Worm (Caenorhabditis elegans) whole organism, L4 larva: ENCODE results near the gene Y70C5A.3.

Experiments
- ZK546.5 ChIP-seq, 2 experiments: sonication (generic microtip); optimal IDR thresholded peaks; 2 replicates each; lab custom pipeline; 2017; ENCODE audit warnings: missing biosample characterization in 2 of 2, missing genetic modification characterization in 2 of 2
- aly-2 ChIP-seq: sonication (generic microtip); optimal IDR thresholded peaks from 2 replicates; lab custom pipeline; 2018; ENCODE audit warnings: missing biosample characterization, missing genetic modification characterization
- attf-4 ChIP-seq: sonication (generic microtip); optimal IDR thresholded peaks from 3 replicates; lab custom pipeline; 2017; ENCODE audit warnings: missing biosample characterization, missing genetic modification characterization
- fos-1 ChIP-seq: fragments of 150-350 bp; optimal IDR thresholded peaks from 2 replicates; lab custom pipeline; 2014; ENCODE audit warnings: missing biosample characterization, missing genetic modification characterization
- lin-29 ChIP-seq: fragments of 200-800 bp; sonication (Bioruptor generic); IDR thresholded peaks from 2 replicates; pipeline ENCODE4 v1.3.6; 2022; ENCODE audit warnings: missing genetic modification reagents, missing genetic modification characterization, missing compliant biosample characterization
- nhr-77 ChIP-seq: fragments of 150-350 bp; optimal IDR thresholded peaks from 2 replicates; lab custom pipeline; 2014; ENCODE audit warnings: missing biosample characterization, missing genetic modification characterization
- rbr-2 ChIP-seq: sonication (generic microtip); optimal IDR thresholded peaks from 2 replicates; lab custom pipeline; 2016; ENCODE audit warnings: missing genotype, missing genetic modification characterization, missing compliant biosample characterization
- vab-7 ChIP-seq: fragments of 200-800 bp; sonication (Bioruptor generic); IDR thresholded peaks from 2 replicates; pipeline ENCODE4 v1.3.6; 2022; ENCODE audit warnings: missing genetic modification reagents, missing genetic modification characterization, missing compliant biosample characterization

- TF ChIP-seq ZK546.5 (tag; optimal IDR thresholded peaks at IDR 0.05; lab: Kevin White, UChicago) (no peak), attf-4 (tag; lab: Kevin White, UChicago) (no peak), fos-1 (tag; lab: Kevin White, UChicago) (no peak), lin-29 (GFP tag; lab: Robert Waterston, UW) (no peak), rbr-2 (no peak), vab-7 (no peak), aly-2 (no peak), nhr-77 (tag; lab: Kevin White, UChicago) (no peak)
Measured at ce11 chrV:16645201-16645940, 24.6 kb upstream of the Y70C5A.3 start, which contains the start of gene W06G6.17.
